Fruit fly (Drosophila melanogaster) whole organism, embryonic: Measurements from ENCODE around the gene Gycalpha99B.

Source experiments
- Antp ChIP-seq: fragments of 200-800 bp; sonication (Bioruptor generic); optimal IDR thresholded peaks from 3 replicates; lab custom pipeline; 2016; ENCODE audit warnings: missing biosample characterization, missing genetic modification characterization
- CG3847 ChIP-seq: fragments of 200-800 bp; sonication (Bioruptor generic); IDR thresholded peaks from 2 replicates; pipeline ENCODE4 v1.3.6; 2022; ENCODE audit warnings: missing biosample characterization, missing genetic modification characterization
- CG4854 ChIP-seq: fragments of 200-800 bp; sonication (Bioruptor generic); optimal IDR thresholded peaks from 2 replicates; lab custom pipeline; 2016; ENCODE audit warnings: missing biosample characterization, missing genetic modification characterization, inconsistent platforms
- CG8290 ChIP-seq, 3 experiments: fragments of 200-800 bp; sonication (Bioruptor generic); optimal IDR thresholded peaks; 2 replicates each; lab custom pipeline; 2016 to 2019; ENCODE audit warnings: missing biosample characterization in 3 of 3, missing genetic modification characterization in 3 of 3, mild to moderate bottlenecking in 2 of 3, moderate library complexity in 1 of 3
- Hr3 ChIP-seq: fragments of 200-800 bp; sonication (Bioruptor generic); optimal IDR thresholded peaks from 3 replicates; lab custom pipeline; 2016; ENCODE audit warnings: missing biosample characterization, missing genetic modification characterization
- nerfin-2 ChIP-seq: fragments of 200-800 bp; sonication (Bioruptor generic); IDR thresholded peaks from 2 replicates; pipeline ENCODE4 v1.3.6; 2022; ENCODE audit warnings: missing biosample characterization, missing genetic modification characterization; ENCODE audit not compliant: partially characterized antibody
- unc-4 ChIP-seq: fragments of 200-800 bp; sonication (Bioruptor generic); IDR thresholded peaks from 2 replicates; pipeline ENCODE4 v1.3.6; 2022; ENCODE audit warnings: missing biosample characterization, missing genetic modification characterization; ENCODE audit not compliant: partially characterized antibody

DNA sequence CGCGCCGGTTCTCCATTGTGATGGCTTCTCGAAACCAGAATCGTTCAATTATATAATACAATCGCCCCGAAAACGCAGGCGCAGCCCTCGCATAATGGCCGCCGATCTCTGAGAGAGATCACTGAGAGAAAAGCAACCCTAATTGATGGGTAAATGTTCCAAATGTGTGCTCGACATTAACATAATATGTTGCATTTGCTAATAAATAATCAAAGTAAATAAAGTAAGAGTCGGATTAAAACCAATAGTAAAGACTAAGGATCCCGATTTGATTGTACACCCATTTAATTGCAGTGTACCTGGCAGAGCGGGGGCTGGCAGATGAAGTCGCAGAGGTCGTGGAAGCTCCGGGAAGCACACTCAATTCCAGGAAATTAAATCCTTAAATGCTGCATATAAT is 22.3 kb downstream of the Gycalpha99B start:
- TF ChIP-seq nerfin-2: no peak
- TF ChIP-seq Hr3 (GFP tag; lab: Kevin White, UChicago): no peak
- TF ChIP-seq Antp: no peak
- no peak for TF ChIP-seq CG8290 (GFP tag; optimal IDR thresholded peaks at IDR 0.05; lab: Kevin White, UChicago)
- no peak for TF ChIP-seq CG8290 (tag; optimal IDR thresholded peaks at IDR 0.05; lab: Kevin White, UChicago)
- no peak for TF ChIP-seq CG4854 (GFP tag; lab: Kevin White, UChicago)
- no peak for TF ChIP-seq unc-4 (GFP tag; lab: Robert Waterston, UW)
- no peak for TF ChIP-seq CG3847 (GFP tag; lab: Robert Waterston, UW)
